Worm (Caenorhabditis elegans): ENCODE results near the gene ZK892.4.

ZK892.4 gene

DNA sequence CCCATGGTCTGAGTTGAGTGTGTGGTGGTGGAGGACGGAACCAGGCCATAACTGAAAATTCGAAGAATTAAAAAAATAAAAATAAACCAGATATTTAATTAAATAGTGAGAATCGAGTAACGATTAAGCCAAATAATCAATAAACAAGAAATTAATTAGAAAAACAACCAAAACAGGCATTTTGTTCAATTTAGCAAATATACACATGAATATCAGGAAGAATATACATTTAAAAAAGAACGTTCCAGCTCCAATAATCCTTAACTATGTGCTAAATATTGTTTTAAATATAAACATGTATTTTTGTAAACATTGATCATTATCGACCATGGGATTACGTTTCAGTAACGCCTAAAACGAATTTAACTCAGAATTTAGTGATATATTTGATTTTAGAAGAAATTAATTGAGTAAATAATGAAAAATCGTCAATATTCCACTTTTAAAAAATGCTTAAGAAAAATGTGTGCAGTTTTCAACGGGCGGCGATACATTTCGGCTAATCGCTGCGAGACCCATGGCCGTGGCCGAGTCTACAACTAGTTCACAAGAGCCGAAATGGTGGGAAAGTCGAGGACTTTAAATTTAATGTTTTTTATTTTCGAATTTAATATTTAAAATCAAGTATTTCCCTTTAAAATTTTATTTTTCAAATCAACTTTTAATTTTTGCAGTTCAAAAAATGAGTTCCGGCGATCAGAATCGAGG, 38.2 kb upstream of the ZK892.4 start, which contains the start of the genes R53.4 and psf-1 (continued):
- TF ChIP-seq fkh-4 (tag; optimal IDR thresholded peaks at IDR 0.05; ENCODE audit: borderline replicate concordance) = no peak
- no peak for TF ChIP-seq pag-3 (tag; optimal IDR thresholded peaks at IDR 0.05; ENCODE audit: borderline replicate concordance, insufficient read depth)
- peak; percentile 37 for TF ChIP-seq vab-15 (tag; optimal IDR thresholded peaks at IDR 0.05)
- no peak for TF ChIP-seq pqm-1 (tag; optimal IDR thresholded peaks at IDR 0.05)
- TF ChIP-seq nhr-76 (tag; optimal IDR thresholded peaks at IDR 0.05) = no peak
- TF ChIP-seq lin-13 (GFP tag; optimal IDR thresholded peaks at IDR 0.05) = peak; percentile 53
- peak; percentile 81 for TF ChIP-seq nhr-71 (tag; optimal IDR thresholded peaks at IDR 0.05)
- no peak for TF ChIP-seq fkh-10 (GFP tag; optimal IDR thresholded peaks at IDR 0.05)
- TF ChIP-seq isw-1 (GFP tag; IDR thresholded peaks at IDR 0.05) = peak; percentile 59
- no peak for TF ChIP-seq elt-2 (tag; optimal IDR thresholded peaks at IDR 0.05)
- TF ChIP-seq mef-2 (tag; optimal IDR thresholded peaks at IDR 0.05) = no peak
- TF ChIP-seq fkh-8 (tag; optimal IDR thresholded peaks at IDR 0.05) = peak; percentile 53
- peak; percentile 76 for TF ChIP-seq mep-1 (tag; optimal IDR thresholded peaks at IDR 0.05)
- no peak for TF ChIP-seq nhr-12 (tag; optimal IDR thresholded peaks at IDR 0.05)
- TF ChIP-seq C16A3.4 (tag; optimal IDR thresholded peaks at IDR 0.05) = peak; percentile 61
- no peak for TF ChIP-seq jun-1 (tag; optimal IDR thresholded peaks at IDR 0.05)
- TF ChIP-seq efl-3 (GFP tag; optimal IDR thresholded peaks at IDR 0.05) = no peak
- TF ChIP-seq tlp-1 (tag; optimal IDR thresholded peaks at IDR 0.05) = no peak
- TF ChIP-seq C34B4.2 (tag; optimal IDR thresholded peaks at IDR 0.05) = no peak
- TF ChIP-seq F16B12.6 (tag; optimal IDR thresholded peaks at IDR 0.05) = peak; percentile 55
- TF ChIP-seq zip-4 (GFP tag; optimal IDR thresholded peaks at IDR 0.05) = no peak
- peak; percentile 80 to 88 for TF ChIP-seq lsy-2 (tag; optimal IDR thresholded peaks at IDR 0.05)
- TF ChIP-seq mab-9 (GFP tag; IDR thresholded peaks at IDR 0.05) = no peak
- peak; percentile 15 for TF ChIP-seq aha-1 (tag; optimal IDR thresholded peaks at IDR 0.05)
- no peak for TF ChIP-seq Y116A8C.19 (tag; optimal IDR thresholded peaks at IDR 0.05; ENCODE audit: borderline replicate concordance)
- TF ChIP-seq efl-1 (optimal IDR thresholded peaks at IDR 0.05) = peak; percentile 66 to 86
- TF ChIP-seq efl-1 (GFP tag; optimal IDR thresholded peaks at IDR 0.05 in 1 of 2) = peak; percentile 87 to 97
- TF ChIP-seq dpl-1 (GFP tag; optimal IDR thresholded peaks at IDR 0.05) = peak; percentile 79 to 91 (median 83)
- peak; percentile 41; the same call in 1 of the 2 replicates for TF ChIP-seq grh-1 (GFP tag; IDR thresholded peaks at IDR 0.05)
- TF ChIP-seq pax-3 (tag; optimal IDR thresholded peaks at IDR 0.05) = peak; percentile 33
- TF ChIP-seq ets-5 (GFP tag; IDR thresholded peaks at IDR 0.05) = no peak
- peak; percentile 30 for TF ChIP-seq unc-86 (tag; optimal IDR thresholded peaks at IDR 0.05)
- no peak for TF ChIP-seq alr-1 (tag; optimal IDR thresholded peaks at IDR 0.05; ENCODE audit: borderline replicate concordance)
- peak; percentile 43 for TF ChIP-seq egl-13 (tag; optimal IDR thresholded peaks at IDR 0.05)
- TF ChIP-seq lir-3 (tag; optimal IDR thresholded peaks at IDR 0.05; ENCODE audit: poor library complexity) = peak; percentile 86
- TF ChIP-seq blmp-1 (tag; optimal IDR thresholded peaks at IDR 0.05) = peak; percentile 62
- peak; percentile 19 for TF ChIP-seq dsc-1 (tag; optimal IDR thresholded peaks at IDR 0.05)
- TF ChIP-seq sox-4 (tag; optimal IDR thresholded peaks at IDR 0.05) = no peak
- peak; percentile 87 to 92 for TF ChIP-seq lin-35 (GFP tag; optimal IDR thresholded peaks at IDR 0.05)
- TF ChIP-seq swsn-7 (tag; optimal IDR thresholded peaks at IDR 0.05) = peak; percentile 58
- TF ChIP-seq ztf-4 (tag; optimal IDR thresholded peaks at IDR 0.05) = no peak
- no peak for TF ChIP-seq hlh-4 (tag; optimal IDR thresholded peaks at IDR 0.05)
- no peak for TF ChIP-seq nhr-84 (tag; optimal IDR thresholded peaks at IDR 0.05)
- peak in 2 of 3 experiments; percentile 28 to 48 for TF ChIP-seq ceh-82 (tag; optimal IDR thresholded peaks at IDR 0.05)
- TF ChIP-seq egl-27 (tag; optimal IDR thresholded peaks at IDR 0.05) = no peak
- TF ChIP-seq nhr-77 (tag; optimal IDR thresholded peaks at IDR 0.05) = peak; percentile 25
- no peak for TF ChIP-seq aly-2 (tag; optimal IDR thresholded peaks at IDR 0.05)
- TF ChIP-seq xbp-1 (tag; optimal IDR thresholded peaks at IDR 0.05) = peak; percentile 61
- TF ChIP-seq sptf-1 (tag; optimal IDR thresholded peaks at IDR 0.05) = no peak
- TF ChIP-seq hlh-17 (GFP tag; optimal IDR thresholded peaks at IDR 0.05; ENCODE audit: borderline replicate concordance) = no peak
- peak in 1 of 2 experiments; percentile 57 for TF ChIP-seq ztf-11 (tag; optimal IDR thresholded peaks at IDR 0.05)
